Fruit fly (Drosophila melanogaster) Kc167 (cell line): ENCODE measurements around the gene CG33096.
"Not testable (repeated sequence)": the region's sequence is repeated elsewhere in the genome, so short reads cannot be mapped to it uniquely, and the experiment has no call there.

Experiments
- Myc ChIP-seq: fragments of >200 bp; optimal IDR thresholded peaks from 2 replicates; lab custom pipeline; 2017; ENCODE audit warnings: missing external identifiers
- Sin3A ChIP-seq: fragments of >200 bp; optimal IDR thresholded peaks from 2 replicates; lab custom pipeline; 2018; ENCODE audit warnings: missing external identifiers
- h ChIP-seq: fragments of >200 bp; optimal IDR thresholded peaks from 3 replicates; lab custom pipeline; 2018; ENCODE audit warnings: missing external identifiers
- insv ChIP-seq: fragments of >200 bp; optimal IDR thresholded peaks from 3 replicates; lab custom pipeline; 2018; ENCODE audit warnings: missing external identifiers
- psq ChIP-seq: fragments of >200 bp; optimal IDR thresholded peaks from 2 replicates; lab custom pipeline; 2017; ENCODE audit warnings: missing external identifiers
- ttk ChIP-seq: sonication (Bioruptor generic); optimal IDR thresholded peaks from 2 replicates; lab custom pipeline; 2017; ENCODE audit warnings: missing external identifiers

dm6 chr3R:25123262-25123661 lies 25.8 kb downstream of the CG33096 start, which contains the start of gene vig2:
- not testable (repeated sequence) for TF ChIP-seq ttk; h (lab: Kevin White, UChicago); Sin3A (lab: Kevin White, UChicago); Myc; insv; psq
